Fruit fly (Drosophila melanogaster) whole organism, embryonic: ENCODE results near the gene CG14327.

ENCODE experiments used
- Atf-2 ChIP-seq: fragments of 200-800 bp; sonication (Bioruptor generic); optimal IDR thresholded peaks from 2 replicates; lab custom pipeline; 2016; ENCODE audit warnings: missing biosample characterization, missing genetic modification characterization
- Awh ChIP-seq: fragments of 200-800 bp; sonication (Bioruptor generic); IDR thresholded peaks from 2 replicates; pipeline ENCODE4, ENCODE4 v1.3.6; 2022; ENCODE audit warnings: missing biosample characterization, missing genetic modification characterization
- Bteb2 ChIP-seq: fragments of 200-800 bp; sonication (Bioruptor generic); optimal IDR thresholded peaks from 2 replicates; lab custom pipeline; 2016; ENCODE audit warnings: missing biosample characterization, missing genetic modification characterization
- C15 ChIP-seq: fragments of 200-800 bp; sonication (Bioruptor generic); IDR thresholded peaks from 3 replicates; pipeline ENCODE4 v1.3.6; 2022; ENCODE audit warnings: missing biosample characterization, missing genetic modification characterization
- CG10462 ChIP-seq: fragments of 200-800 bp; sonication (Bioruptor generic); optimal IDR thresholded peaks from 2 replicates; lab custom pipeline; 2016; ENCODE audit warnings: missing biosample characterization, missing genetic modification characterization
- CG11504 ChIP-seq: fragments of 200-800 bp; sonication (Bioruptor generic); optimal IDR thresholded peaks from 3 replicates; lab custom pipeline; 2019; ENCODE audit warnings: missing biosample characterization, mild to moderate bottlenecking, missing genetic modification characterization, moderate library complexity
- CG12769 ChIP-seq: fragments of 200-800 bp; sonication (Bioruptor generic); optimal IDR thresholded peaks from 2 replicates; lab custom pipeline; 2019; ENCODE audit warnings: missing biosample characterization, mild to moderate bottlenecking, missing genetic modification characterization, moderate library complexity
- CG14050 ChIP-seq: fragments of 200-800 bp; sonication (Bioruptor generic); IDR thresholded peaks from 3 replicates; pipeline ENCODE4 v1.3.6; 2022; ENCODE audit warnings: missing biosample characterization, missing genetic modification characterization
- CG14860 ChIP-seq: fragments of 200-800 bp; sonication (Bioruptor generic); IDR thresholded peaks from 3 replicates; pipeline ENCODE4 v1.3.6; 2022; ENCODE audit warnings: missing biosample characterization, missing genetic modification characterization; ENCODE audit not compliant: partially characterized antibody
- CG15011 ChIP-seq: fragments of 200-800 bp; sonication (Bioruptor generic); optimal IDR thresholded peaks from 3 replicates; lab custom pipeline; 2018; ENCODE audit warnings: missing biosample characterization, mild to moderate bottlenecking, missing genetic modification characterization
- CG15479 ChIP-seq: fragments of 200-800 bp; sonication (Bioruptor generic); optimal IDR thresholded peaks from 3 replicates; lab custom pipeline; 2019; ENCODE audit warnings: missing biosample characterization, mild to moderate bottlenecking, missing genetic modification characterization, moderate library complexity
- CG15601 ChIP-seq: fragments of 200-800 bp; sonication (Bioruptor generic); optimal IDR thresholded peaks from 3 replicates; lab custom pipeline; 2019; ENCODE audit warnings: missing biosample characterization, mild to moderate bottlenecking, missing genetic modification characterization, moderate library complexity
- CG1602 ChIP-seq: fragments of 200-800 bp; sonication (Bioruptor generic); optimal IDR thresholded peaks from 3 replicates; lab custom pipeline; 2016; ENCODE audit warnings: missing biosample characterization, missing genetic modification characterization
- CG1792 ChIP-seq: fragments of 200-800 bp; sonication (Bioruptor generic); optimal IDR thresholded peaks from 2 replicates; lab custom pipeline; 2016; ENCODE audit warnings: missing biosample characterization, missing genetic modification characterization
- CG18011 ChIP-seq: fragments of 200-800 bp; sonication (Bioruptor generic); optimal IDR thresholded peaks from 2 replicates; lab custom pipeline; 2017; ENCODE audit warnings: missing biosample characterization, missing genetic modification characterization, mild to moderate bottlenecking, moderate library complexity, missing genotype
- CG31365 ChIP-seq: fragments of 200-800 bp; sonication (Bioruptor generic); optimal IDR thresholded peaks from 2 replicates; lab custom pipeline; 2018; ENCODE audit warnings: missing biosample characterization, mild to moderate bottlenecking, missing genetic modification characterization
- CG3847 ChIP-seq: fragments of 200-800 bp; sonication (Bioruptor generic); IDR thresholded peaks from 2 replicates; pipeline ENCODE4 v1.3.6; 2022; ENCODE audit warnings: missing biosample characterization, missing genetic modification characterization
- CG4854 ChIP-seq: fragments of 200-800 bp; sonication (Bioruptor generic); optimal IDR thresholded peaks from 2 replicates; lab custom pipeline; 2016; ENCODE audit warnings: missing biosample characterization, missing genetic modification characterization, inconsistent platforms
- CG6254 ChIP-seq: fragments of 200-800 bp; sonication (Bioruptor generic); optimal IDR thresholded peaks from 3 replicates; lab custom pipeline; 2017; ENCODE audit warnings: mild to moderate bottlenecking, missing biosample characterization, missing genetic modification reagents, missing genetic modification characterization
- CG6689 ChIP-seq: fragments of 200-800 bp; sonication (Bioruptor generic); IDR thresholded peaks from 2 replicates; pipeline ENCODE4 v1.3.6; 2022; ENCODE audit warnings: missing biosample characterization, missing genetic modification characterization
- CG7786 ChIP-seq: fragments of 200-800 bp; sonication (Bioruptor generic); optimal IDR thresholded peaks from 2 replicates; lab custom pipeline; 2016; ENCODE audit warnings: missing biosample characterization, missing genetic modification characterization
- Chrac-16 ChIP-seq: fragments of 200-800 bp; sonication (Bioruptor generic); optimal IDR thresholded peaks from 3 replicates; lab custom pipeline; 2016; ENCODE audit warnings: missing biosample characterization, missing genetic modification characterization
- CrebB ChIP-seq: fragments of 200-800 bp; sonication (Bioruptor generic); optimal IDR thresholded peaks from 3 replicates; lab custom pipeline; 2018; ENCODE audit warnings: missing biosample characterization, mild to moderate bottlenecking, missing genetic modification characterization
- Dp ChIP-seq: fragments of 200-800 bp; sonication (Bioruptor generic); optimal IDR thresholded peaks from 2 replicates; lab custom pipeline; 2018; ENCODE audit warnings: missing biosample characterization, mild to moderate bottlenecking, missing genetic modification characterization, moderate library complexity
- Drgx ChIP-seq: fragments of 200-800 bp; sonication (Bioruptor generic); IDR thresholded peaks from 2 replicates; pipeline ENCODE4 v1.3.6; 2022; ENCODE audit warnings: missing biosample characterization, missing genetic modification characterization
- Eip74EF ChIP-seq, 2 experiments: fragments of 200-800 bp in 1 of 2; fragments of >200 bp in 1 of 2; sonication (Bioruptor generic) in 1 of 2; optimal IDR thresholded peaks; 2 replicates each; lab custom pipeline; 2017 to 2019; ENCODE audit warnings: missing biosample characterization in 2 of 2, missing genetic modification characterization in 2 of 2, mild to moderate bottlenecking in 1 of 2, moderate library complexity in 1 of 2
- Gsc ChIP-seq: fragments of 200-800 bp; sonication (Bioruptor generic); IDR thresholded peaks from 2 replicates; pipeline ENCODE4 v1.3.6; 2022; ENCODE audit warnings: missing biosample characterization, missing genetic modification characterization
- Hand ChIP-seq: fragments of 200-800 bp; sonication (Bioruptor generic); optimal IDR thresholded peaks from 2 replicates; lab custom pipeline; 2017; ENCODE audit warnings: mild to moderate bottlenecking, missing biosample characterization, missing genetic modification reagents, missing genetic modification characterization
- Hr51 ChIP-seq, 2 experiments: fragments of 200-800 bp; sonication (Bioruptor generic); optimal IDR thresholded peaks; 2 replicates in 1 of 2; 3 replicates in 1 of 2; lab custom pipeline; 2016 to 2018; ENCODE audit warnings: missing biosample characterization in 2 of 2, missing genetic modification characterization in 2 of 2, mild to moderate bottlenecking in 1 of 2, moderate library complexity in 1 of 2
- Lpt ChIP-seq: fragments of >200 bp; optimal IDR thresholded peaks from 2 replicates; lab custom pipeline; 2018; ENCODE audit warnings: missing biosample characterization, missing genetic modification characterization
- MESR4 ChIP-seq: fragments of 200-800 bp; sonication (Bioruptor generic); optimal IDR thresholded peaks from 2 replicates; lab custom pipeline; 2018; ENCODE audit warnings: missing biosample characterization, mild to moderate bottlenecking, missing genetic modification characterization, moderate library complexity
- Opbp ChIP-seq: fragments of 200-800 bp; sonication (Bioruptor generic); IDR thresholded peaks from 3 replicates; pipeline ENCODE4 v1.3.6; 2022; ENCODE audit warnings: missing biosample characterization, missing genetic modification characterization; ENCODE audit not compliant: partially characterized antibody
- Poxn ChIP-seq: fragments of 200-800 bp; sonication (Bioruptor generic); IDR thresholded peaks from 2 replicates; pipeline ENCODE4 v1.3.6; 2022; ENCODE audit warnings: missing biosample characterization, missing genetic modification characterization
- Sox102F ChIP-seq: fragments of 200-800 bp; sonication (Bioruptor generic); optimal IDR thresholded peaks from 2 replicates; lab custom pipeline; 2018; ENCODE audit warnings: missing biosample characterization, mild to moderate bottlenecking, missing genetic modification characterization, moderate library complexity
- Tbp ChIP-seq: fragments of >200 bp; optimal IDR thresholded peaks from 2 replicates; lab custom pipeline; 2018; ENCODE audit warnings: missing biosample characterization, missing genetic modification characterization
- ara ChIP-seq: fragments of 200-800 bp; sonication (Bioruptor generic); IDR thresholded peaks from 2 replicates; pipeline ENCODE4 v1.3.6; 2022; ENCODE audit warnings: missing biosample characterization, missing genetic modification characterization
- bowl ChIP-seq: fragments of 200-800 bp; sonication (Bioruptor generic); IDR thresholded peaks from 2 replicates; pipeline ENCODE4 v1.3.6; 2022; ENCODE audit warnings: missing biosample characterization, missing genetic modification characterization
- cad ChIP-seq: fragments of >200 bp; optimal IDR thresholded peaks from 2 replicates; lab custom pipeline; 2017; ENCODE audit warnings: missing biosample characterization, missing genetic modification characterization
- danr ChIP-seq: fragments of 200-800 bp; sonication (Bioruptor generic); IDR thresholded peaks from 2 replicates; pipeline ENCODE4 v1.3.6; 2022; ENCODE audit warnings: missing biosample characterization, missing genetic modification characterization
- dati ChIP-seq: fragments of 200-800 bp; sonication (Bioruptor generic); IDR thresholded peaks from 2 replicates; pipeline ENCODE4 v1.3.6; 2022; ENCODE audit warnings: missing biosample characterization, missing genetic modification characterization
- dimm ChIP-seq: fragments of 200-800 bp; sonication (Bioruptor generic); IDR thresholded peaks from 2 replicates; pipeline ENCODE4 v1.3.6; 2022; ENCODE audit warnings: missing biosample characterization, missing genetic modification characterization
- fd96Cb ChIP-seq: fragments of 200-800 bp; sonication (Bioruptor generic); optimal IDR thresholded peaks from 2 replicates; lab custom pipeline; 2018; ENCODE audit warnings: missing biosample characterization, mild to moderate bottlenecking, missing genetic modification characterization, moderate library complexity
- gcm ChIP-seq: fragments of 200-800 bp; sonication (Bioruptor generic); optimal IDR thresholded peaks from 2 replicates; lab custom pipeline; 2019; ENCODE audit warnings: missing biosample characterization, mild to moderate bottlenecking, missing genetic modification characterization, moderate library complexity
- grau ChIP-seq: fragments of 200-800 bp; optimal IDR thresholded peaks from 3 replicates; lab custom pipeline; 2019; ENCODE audit warnings: missing biosample characterization, mild to moderate bottlenecking, missing genetic modification characterization, moderate library complexity
- gro ChIP-seq: fragments of 200-800 bp; sonication (Bioruptor generic); optimal IDR thresholded peaks from 2 replicates; lab custom pipeline; 2016; ENCODE audit warnings: missing biosample characterization, missing genetic modification characterization
- h ChIP-seq: fragments of >200 bp; optimal IDR thresholded peaks from 2 replicates; lab custom pipeline; 2017
- repo ChIP-seq: fragments of 200-800 bp; sonication (Bioruptor generic); optimal IDR thresholded peaks from 2 replicates; lab custom pipeline; 2016; ENCODE audit warnings: missing biosample characterization, missing genetic modification characterization
- sim ChIP-seq: fragments of 200-800 bp; sonication (Bioruptor generic); IDR thresholded peaks from 2 replicates; pipeline ENCODE4 v1.3.6; 2022; ENCODE audit warnings: missing biosample characterization, missing genetic modification characterization
- slbo ChIP-seq: fragments of 200-800 bp; sonication (Bioruptor generic); IDR thresholded peaks from 2 replicates; pipeline ENCODE4 v1.3.6; 2022; ENCODE audit warnings: missing biosample characterization, missing genetic modification characterization
- tx ChIP-seq: fragments of 200-800 bp; sonication (Bioruptor generic); optimal IDR thresholded peaks from 2 replicates; lab custom pipeline; 2016; ENCODE audit warnings: missing biosample characterization, missing genetic modification characterization
- zen ChIP-seq: fragments of 200-800 bp; sonication (Bioruptor generic); optimal IDR thresholded peaks from 3 replicates; lab custom pipeline; 2018; ENCODE audit warnings: missing biosample characterization, mild to moderate bottlenecking, missing genetic modification characterization, moderate library complexity
- zen2 ChIP-seq: fragments of 200-800 bp; sonication (Bioruptor generic); IDR thresholded peaks from 3 replicates; pipeline ENCODE4 v1.3.6; 2022; ENCODE audit warnings: missing biosample characterization, missing genetic modification characterization; ENCODE audit not compliant: partially characterized antibody

Gene CG14327

DNA sequence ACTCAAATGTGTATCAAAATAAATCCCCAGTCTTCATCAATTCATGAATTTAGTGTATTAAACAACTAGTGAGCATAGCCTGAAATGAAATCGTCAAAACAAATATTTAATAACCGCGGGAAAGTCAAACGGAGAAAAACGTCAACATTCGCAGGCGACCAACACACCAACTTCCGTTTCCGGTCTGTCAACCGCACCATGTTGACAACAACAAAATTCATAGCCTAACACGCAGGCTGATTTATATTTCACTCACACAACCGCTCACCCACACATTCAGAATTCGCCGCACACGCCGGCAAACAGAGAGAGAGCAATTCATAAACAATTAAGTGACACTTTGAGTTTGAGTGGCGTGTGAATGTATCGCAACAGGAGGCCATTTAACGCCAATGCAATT, 41.5 kb downstream of the CG14327 start (continued):
- TF ChIP-seq Gsc (GFP tag; lab: Robert Waterston, UW) (no peak), fd96Cb (tag; lab: Kevin White, UChicago) (no peak), grau (tag; lab: Kevin White, UChicago) (no peak), Tbp (GFP tag; lab: Kevin White, UChicago) (no peak), cad (no peak), sim (GFP tag; lab: Robert Waterston, UW) (peak; percentile 77), danr (GFP tag; lab: Robert Waterston, UW) (no peak), repo (GFP tag; lab: Kevin White, UChicago) (no peak), CG15601 (no peak), zen (tag; lab: Kevin White, UChicago) (peak; percentile 63), slbo (no peak), Hand (GFP tag; lab: Kevin White, UChicago) (no peak), dimm (0 out of 2 replicates have a peak, but pooled peaks have one; percentile 13), Bteb2 (GFP tag; lab: Kevin White, UChicago) (no peak), Lpt (GFP tag; lab: Kevin White, UChicago) (no peak), CG1602 (GFP tag; lab: Kevin White, UChicago) (no peak), ara (GFP tag; lab: Robert Waterston, UW) (no peak), Eip74EF (GFP tag; optimal IDR thresholded peaks at IDR 0.05; lab: Kevin White, UChicago) (no peak), CrebB (peak; percentile 44), zen2 (GFP tag; lab: Robert Waterston, UW) (no peak), C15 (GFP tag; lab: Robert Waterston, UW) (no peak), Hr51 (GFP tag; optimal IDR thresholded peaks at IDR 0.05; lab: Kevin White, UChicago) (peak in 1 of 2 experiments; percentile 26), gcm (peak; percentile 58), Awh (GFP tag; lab: Robert Waterston, UW) (no peak), Dp (GFP tag; lab: Kevin White, UChicago) (no peak), CG11504 (tag; lab: Kevin White, UChicago) (peak; percentile 15), CG6254 (GFP tag; lab: Kevin White, UChicago) (peak; percentile 58), Poxn (GFP tag; lab: Robert Waterston, UW) (no peak), bowl (no peak), CG14860 (GFP tag; lab: Robert Waterston, UW) (no peak), Chrac-16 (GFP tag; lab: Kevin White, UChicago) (no peak), gro (GFP tag; lab: Kevin White, UChicago) (no peak), CG6689 (GFP tag; lab: Robert Waterston, UW) (no peak), CG7786 (GFP tag; lab: Kevin White, UChicago) (no peak), MESR4 (GFP tag; lab: Kevin White, UChicago) (no peak), CG12769 (tag; lab: Kevin White, UChicago) (no peak), h (lab: Kevin White, UChicago) (no peak), tx (no peak), Opbp (GFP tag; lab: Robert Waterston, UW) (no peak), CG15011 (GFP tag; lab: Kevin White, UChicago) (no peak), Atf-2 (GFP tag; lab: Kevin White, UChicago) (no peak), CG1792 (GFP tag; lab: Kevin White, UChicago) (no peak), CG15479 (peak; percentile 7), CG3847 (GFP tag; lab: Robert Waterston, UW) (no peak), CG4854 (GFP tag; lab: Kevin White, UChicago) (no peak), Drgx (no peak), Sox102F (GFP tag; lab: Kevin White, UChicago) (no peak), CG18011 (GFP tag; lab: Kevin White, UChicago) (no peak), CG14050 (no peak), CG31365 (tag; lab: Kevin White, UChicago) (peak; percentile 15), dati (GFP tag; lab: Robert Waterston, UW) (no peak), CG10462 (no peak)
